Worm (Caenorhabditis elegans): ENCODE results near the gene Y51H4A.935.

DNA sequence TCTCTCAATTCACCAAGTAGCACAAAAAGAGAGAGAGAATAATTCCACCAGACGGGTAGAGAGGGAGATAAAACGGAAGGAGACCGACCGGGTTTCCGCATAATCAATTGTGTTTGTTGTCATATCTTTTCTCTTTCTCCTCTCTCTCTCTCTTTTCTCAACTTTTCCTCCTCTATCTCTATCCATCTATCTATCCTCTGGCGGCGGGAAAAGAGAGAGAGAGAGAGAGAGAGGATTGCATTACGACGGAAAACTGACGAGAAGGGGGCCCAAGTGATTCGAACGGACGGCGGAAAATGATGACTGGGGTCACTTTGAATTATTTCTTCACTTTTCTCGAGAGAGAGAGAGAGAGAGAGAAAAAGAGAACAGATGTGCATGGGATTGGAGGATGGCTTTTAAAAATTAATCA lies 9.0 kb downstream of the Y51H4A.935 start:
- no peak for TF ChIP-seq ces-1 (GFP tag; optimal IDR thresholded peaks at IDR 0.05)
- TF ChIP-seq fkh-10 (GFP tag; optimal IDR thresholded peaks at IDR 0.05) = no peak
- peak; percentile 24 to 33 for TF ChIP-seq lin-35 (GFP tag; optimal IDR thresholded peaks at IDR 0.05)
- TF ChIP-seq dpl-1 (GFP tag; optimal IDR thresholded peaks at IDR 0.05) = peak; percentile 30 to 59 (median 47)
- peak in 1 of 2 experiments; percentile 15 for TF ChIP-seq egl-27 (tag; optimal IDR thresholded peaks at IDR 0.05)
- TF ChIP-seq fos-1 (tag; optimal IDR thresholded peaks at IDR 0.05) = peak; percentile 36
